Worm (Caenorhabditis elegans): Measurements from ENCODE around the gene srh-95.

- TF ChIP-seq klf-2 (GFP tag; conservative IDR thresholded peaks at IDR 0.05), result no peak
- no peak for TF ChIP-seq ztf-29 (GFP tag; IDR thresholded peaks at IDR 0.05)
- TF ChIP-seq ref-1 (GFP tag; conservative IDR thresholded peaks at IDR 0.05), result no peak
- TF ChIP-seq tab-1 (GFP tag; IDR thresholded peaks at IDR 0.05), result no peak
- TF ChIP-seq ztf-23 (GFP tag; IDR thresholded peaks at IDR 0.05), result no peak
- TF ChIP-seq med-1 (GFP tag; optimal IDR thresholded peaks at IDR 0.05; ENCODE audit: insufficient read depth), result no peak
- no peak for TF ChIP-seq T22C8.4 (GFP tag; IDR thresholded peaks at IDR 0.05)
- TF ChIP-seq flt-1 (GFP tag; IDR thresholded peaks at IDR 0.05), result no peak
- TF ChIP-seq cog-1 (tag; optimal IDR thresholded peaks at IDR 0.05), result no peak
These were observed 19.8 kb downstream of the srh-95 start, which contains the start of gene T13F3.4 for ce11 chrV:16266514-16266913.
